Fruit fly (Drosophila melanogaster) whole organism, embryonic: ENCODE data around the gene spel1.

Experiments used
- Atf6 ChIP-seq: fragments of 200-800 bp; sonication (Bioruptor generic); IDR thresholded peaks from 2 replicates; pipeline ENCODE4 v1.3.6; 2022; ENCODE audit warnings: missing biosample characterization, missing genetic modification characterization
- Awh ChIP-seq: fragments of 200-800 bp; sonication (Bioruptor generic); IDR thresholded peaks from 2 replicates; pipeline ENCODE4, ENCODE4 v1.3.6; 2022; ENCODE audit warnings: missing biosample characterization, missing genetic modification characterization
- CG12071 ChIP-seq: fragments of 200-800 bp; sonication (Bioruptor generic); optimal IDR thresholded peaks from 3 replicates; lab custom pipeline; 2018; ENCODE audit warnings: missing biosample characterization, mild to moderate bottlenecking, missing genetic modification characterization
- CG13296 ChIP-seq: fragments of 200-800 bp; sonication (Bioruptor generic); optimal IDR thresholded peaks from 3 replicates; lab custom pipeline; 2018; ENCODE audit warnings: missing biosample characterization, mild to moderate bottlenecking, missing genetic modification characterization
- CG13624 ChIP-seq: fragments of 200-800 bp; sonication (Bioruptor generic); optimal IDR thresholded peaks from 2 replicates; lab custom pipeline; 2016; ENCODE audit warnings: missing biosample characterization, missing genetic modification characterization
- CG14014 ChIP-seq: fragments of 200-800 bp; sonication (Bioruptor generic); IDR thresholded peaks from 2 replicates; pipeline ENCODE4 v1.3.6; 2022; ENCODE audit warnings: missing biosample characterization, missing genetic modification characterization
- CG15073 ChIP-seq: fragments of 200-800 bp; sonication (Bioruptor generic); optimal IDR thresholded peaks from 2 replicates; lab custom pipeline; 2016; ENCODE audit warnings: missing biosample characterization, missing genetic modification characterization
- CG16779 ChIP-seq: fragments of 200-800 bp; sonication (Bioruptor generic); IDR thresholded peaks from 2 replicates; pipeline ENCODE4 v1.3.6; 2022; ENCODE audit warnings: missing biosample characterization, missing genetic modification characterization
- CG18619 ChIP-seq: fragments of 200-800 bp; sonication (Bioruptor generic); optimal IDR thresholded peaks from 3 replicates; lab custom pipeline; 2017; ENCODE audit warnings: missing biosample characterization, mild to moderate bottlenecking, missing genetic modification characterization
- CG2678 ChIP-seq: fragments of 200-800 bp; sonication (Bioruptor generic); optimal IDR thresholded peaks from 3 replicates; lab custom pipeline; 2019; ENCODE audit warnings: missing biosample characterization, mild to moderate bottlenecking, missing genetic modification characterization, moderate library complexity
- CG3065 ChIP-seq: fragments of 200-800 bp; sonication (Bioruptor generic); optimal IDR thresholded peaks from 2 replicates; lab custom pipeline; 2016; ENCODE audit warnings: missing biosample characterization, missing genetic modification characterization
- CG3281 ChIP-seq: fragments of 200-800 bp; sonication (Bioruptor generic); optimal IDR thresholded peaks from 3 replicates; lab custom pipeline; 2017; ENCODE audit warnings: missing biosample characterization, mild to moderate bottlenecking, missing genetic modification characterization
- CG3995 ChIP-seq: fragments of 200-800 bp; sonication (Bioruptor generic); optimal IDR thresholded peaks from 3 replicates; lab custom pipeline; 2016; ENCODE audit warnings: missing biosample characterization, missing genetic modification characterization
- CG4328 ChIP-seq: fragments of 200-800 bp; sonication (Bioruptor generic); optimal IDR thresholded peaks from 3 replicates; lab custom pipeline; 2017; ENCODE audit warnings: missing biosample characterization, missing genetic modification reagents, missing genetic modification characterization
- CG5180 ChIP-seq: fragments of 200-800 bp; sonication (Bioruptor generic); optimal IDR thresholded peaks from 3 replicates; lab custom pipeline; 2017; ENCODE audit warnings: missing biosample characterization, missing genetic modification characterization, mild to moderate bottlenecking, moderate library complexity, missing genetic modification reagents
- CG7745 ChIP-seq: fragments of 200-800 bp; sonication (Bioruptor generic); optimal IDR thresholded peaks from 2 replicates; lab custom pipeline; 2018; ENCODE audit warnings: missing biosample characterization, mild to moderate bottlenecking, missing genetic modification characterization, moderate library complexity
- CG8281 ChIP-seq: fragments of 200-800 bp; sonication (Bioruptor generic); optimal IDR thresholded peaks from 2 replicates; lab custom pipeline; 2018; ENCODE audit warnings: missing biosample characterization, mild to moderate bottlenecking, missing genetic modification characterization, moderate library complexity
- CG9817 ChIP-seq: fragments of 200-800 bp; sonication (Bioruptor generic); optimal IDR thresholded peaks from 2 replicates; lab custom pipeline; 2018; ENCODE audit warnings: missing biosample characterization, mild to moderate bottlenecking, missing genetic modification characterization, moderate library complexity
- Hr51 ChIP-seq, 2 experiments: fragments of 200-800 bp; sonication (Bioruptor generic); optimal IDR thresholded peaks; 2 replicates in 1 of 2; 3 replicates in 1 of 2; lab custom pipeline; 2016 to 2018; ENCODE audit warnings: missing biosample characterization in 2 of 2, missing genetic modification characterization in 2 of 2, mild to moderate bottlenecking in 1 of 2, moderate library complexity in 1 of 2
- Meics ChIP-seq: fragments of 200-800 bp; sonication (Bioruptor generic); optimal IDR thresholded peaks from 2 replicates; lab custom pipeline; 2017; ENCODE audit warnings: missing biosample characterization, mild to moderate bottlenecking, missing genetic modification characterization
- Mes4 ChIP-seq: fragments of 200-800 bp; sonication (Bioruptor generic); optimal IDR thresholded peaks from 2 replicates; lab custom pipeline; 2016; ENCODE audit warnings: missing biosample characterization, missing genetic modification characterization
- PHDP ChIP-seq: fragments of 200-800 bp; sonication (Bioruptor generic); optimal IDR thresholded peaks from 3 replicates; lab custom pipeline; 2018; ENCODE audit warnings: missing biosample characterization, mild to moderate bottlenecking, missing genetic modification characterization, moderate library complexity
- Pdp1 ChIP-seq, 2 experiments: fragments of 200-800 bp; sonication (Bioruptor generic); optimal IDR thresholded peaks; 3 replicates each; lab custom pipeline; 2016; ENCODE audit warnings: missing biosample characterization in 2 of 2, missing genetic modification characterization in 2 of 2, mild to moderate bottlenecking in 1 of 2, moderate library complexity in 1 of 2
- Rfx ChIP-seq: fragments of 200-800 bp; sonication (Bioruptor generic); IDR thresholded peaks from 2 replicates; pipeline ENCODE4 v1.3.6; 2022; ENCODE audit warnings: missing biosample characterization, missing genetic modification characterization
- Xrp1 ChIP-seq: fragments of 200-800 bp; sonication (Bioruptor generic); IDR thresholded peaks from 2 replicates; pipeline ENCODE4 v1.3.6; 2022; ENCODE audit warnings: missing biosample characterization, missing genetic modification characterization
- bsh ChIP-seq, 2 experiments: fragments of 200-800 bp; sonication (Bioruptor generic); optimal IDR thresholded peaks; 2 replicates each; lab custom pipeline; 2017 to 2018; ENCODE audit warnings: mild to moderate bottlenecking in 2 of 2, missing biosample characterization in 2 of 2, missing genetic modification characterization in 2 of 2, moderate library complexity in 1 of 2
- caup ChIP-seq: fragments of 200-800 bp; sonication (Bioruptor generic); optimal IDR thresholded peaks from 3 replicates; lab custom pipeline; 2017; ENCODE audit warnings: missing biosample characterization, mild to moderate bottlenecking, missing genetic modification characterization, moderate library complexity; ENCODE audit not compliant: severe bottlenecking
- chinmo ChIP-seq: fragments of 200-800 bp; sonication (Bioruptor generic); IDR thresholded peaks from 4 replicates; pipeline ENCODE4 v1.3.6; 2022; ENCODE audit warnings: missing biosample characterization, missing genetic modification characterization; ENCODE audit not compliant: partially characterized antibody
- cwo ChIP-seq: fragments of 200-800 bp; sonication (Bioruptor generic); optimal IDR thresholded peaks from 3 replicates; lab custom pipeline; 2017; ENCODE audit warnings: missing biosample characterization, missing genetic modification characterization, mild to moderate bottlenecking, moderate library complexity, missing genetic modification reagents
- eve ChIP-seq, 2 experiments: fragments of >200 bp; optimal IDR thresholded peaks; 2 replicates each; lab custom pipeline; 2017; ENCODE audit warnings: missing biosample characterization in 2 of 2, missing genetic modification characterization in 2 of 2
- eyg ChIP-seq: fragments of 200-800 bp; sonication (Bioruptor generic); optimal IDR thresholded peaks from 3 replicates; lab custom pipeline; 2016; ENCODE audit warnings: missing biosample characterization, missing genetic modification characterization
- fd96Cb ChIP-seq: fragments of 200-800 bp; sonication (Bioruptor generic); optimal IDR thresholded peaks from 2 replicates; lab custom pipeline; 2018; ENCODE audit warnings: missing biosample characterization, mild to moderate bottlenecking, missing genetic modification characterization, moderate library complexity
- ftz-f1 ChIP-seq: fragments of 200-800 bp; sonication (Bioruptor generic); optimal IDR thresholded peaks from 2 replicates; lab custom pipeline; 2016; ENCODE audit warnings: missing biosample characterization, missing genetic modification characterization
- gro ChIP-seq: fragments of 200-800 bp; sonication (Bioruptor generic); optimal IDR thresholded peaks from 2 replicates; lab custom pipeline; 2016; ENCODE audit warnings: missing biosample characterization, missing genetic modification characterization
- gsb ChIP-seq: fragments of 200-800 bp; sonication (Bioruptor generic); IDR thresholded peaks from 2 replicates; pipeline ENCODE4 v1.3.6; 2022; ENCODE audit warnings: missing biosample characterization, missing genetic modification characterization
- jing ChIP-seq: fragments of 200-800 bp; sonication (Bioruptor generic); optimal IDR thresholded peaks from 2 replicates; lab custom pipeline; 2018; ENCODE audit warnings: missing biosample characterization, mild to moderate bottlenecking, missing genetic modification characterization
- kay ChIP-seq: fragments of 200-800 bp; sonication (Bioruptor generic); optimal IDR thresholded peaks from 2 replicates; lab custom pipeline; 2016; ENCODE audit warnings: missing biosample characterization, missing genetic modification characterization
- lab ChIP-seq: fragments of 200-800 bp; sonication (Bioruptor generic); optimal IDR thresholded peaks from 3 replicates; lab custom pipeline; 2017; ENCODE audit warnings: missing biosample characterization, missing genetic modification characterization, mild to moderate bottlenecking, moderate library complexity, missing genetic modification reagents
- lilli ChIP-seq: fragments of 200-800 bp; sonication (Bioruptor generic); optimal IDR thresholded peaks from 3 replicates; lab custom pipeline; 2016; ENCODE audit warnings: missing biosample characterization, missing genetic modification characterization
- mam ChIP-seq: fragments of 200-800 bp; sonication (Bioruptor generic); optimal IDR thresholded peaks from 3 replicates; lab custom pipeline; 2016; ENCODE audit warnings: missing biosample characterization, missing genetic modification characterization
- mirr ChIP-seq: fragments of 200-800 bp; sonication (Bioruptor generic); optimal IDR thresholded peaks from 3 replicates; lab custom pipeline; 2018; ENCODE audit warnings: missing biosample characterization, mild to moderate bottlenecking, missing genetic modification characterization
- nau ChIP-seq: fragments of 200-800 bp; sonication (Bioruptor generic); optimal IDR thresholded peaks from 3 replicates; lab custom pipeline; 2017; ENCODE audit warnings: missing biosample characterization, mild to moderate bottlenecking, missing genetic modification characterization, missing genetic modification reagents
- pho ChIP-seq: fragments of 200-800 bp; sonication (Bioruptor generic); optimal IDR thresholded peaks from 2 replicates; lab custom pipeline; 2016; ENCODE audit warnings: missing biosample characterization, missing genetic modification characterization
- sd ChIP-seq: fragments of 200-800 bp; sonication (Bioruptor generic); optimal IDR thresholded peaks from 3 replicates; lab custom pipeline; 2018; ENCODE audit warnings: missing biosample characterization, mild to moderate bottlenecking, missing genetic modification characterization, moderate library complexity
- shn ChIP-seq: fragments of 200-800 bp; sonication (Bioruptor generic); optimal IDR thresholded peaks from 3 replicates; lab custom pipeline; 2016; ENCODE audit warnings: missing biosample characterization, missing genetic modification characterization
- sob ChIP-seq: fragments of 200-800 bp; sonication (Bioruptor generic); IDR thresholded peaks from 2 replicates; pipeline ENCODE4 v1.3.6; 2022; ENCODE audit warnings: missing biosample characterization, missing genetic modification characterization
- wek ChIP-seq: fragments of 200-800 bp; sonication (Bioruptor generic); optimal IDR thresholded peaks from 3 replicates; lab custom pipeline; 2018; ENCODE audit warnings: missing biosample characterization, mild to moderate bottlenecking, missing genetic modification characterization, moderate library complexity
- zen ChIP-seq: fragments of 200-800 bp; sonication (Bioruptor generic); optimal IDR thresholded peaks from 3 replicates; lab custom pipeline; 2018; ENCODE audit warnings: missing biosample characterization, mild to moderate bottlenecking, missing genetic modification characterization, moderate library complexity
- zf30C ChIP-seq: fragments of 200-800 bp; sonication (Bioruptor generic); optimal IDR thresholded peaks from 3 replicates; lab custom pipeline; 2018; ENCODE audit warnings: missing biosample characterization, mild to moderate bottlenecking, missing genetic modification characterization

The spel1 gene

DNA sequence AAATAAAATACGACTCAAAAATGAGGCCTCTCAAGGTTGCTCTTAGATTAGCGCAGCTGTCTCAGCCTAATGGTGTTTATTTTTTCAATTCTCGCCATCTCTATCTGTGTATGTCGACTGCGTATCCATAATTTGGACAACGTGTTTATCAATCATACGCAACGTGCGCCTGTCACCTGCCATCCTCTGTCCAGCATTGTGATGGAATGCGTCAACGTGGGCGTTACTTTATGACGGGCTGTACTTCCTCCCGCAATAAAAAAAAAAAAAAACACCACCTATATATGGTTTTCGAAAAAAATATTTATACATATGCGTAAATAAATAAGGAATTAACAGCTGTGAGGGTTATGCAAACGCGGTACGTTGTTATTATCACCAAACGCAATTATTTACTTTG lies 37.5 kb downstream of the spel1 start:
- TF ChIP-seq CG14014: 0 out of 2 replicates have a peak, but pooled peaks have one; percentile 16
- peak; percentile 50 for TF ChIP-seq CG13296
- TF ChIP-seq jing (GFP tag; lab: Kevin White, UChicago): no peak
- peak; percentile 86 for TF ChIP-seq sd
- no peak for TF ChIP-seq CG5180
- TF ChIP-seq shn (GFP tag; lab: Kevin White, UChicago): no peak
- peak; percentile 16; the same call in 1 of the 2 replicates for TF ChIP-seq Xrp1 (GFP tag; lab: Robert Waterston, UW)
- no peak for TF ChIP-seq kay (GFP tag; lab: Kevin White, UChicago)
- peak; percentile 45 for TF ChIP-seq CG2678 (tag; lab: Kevin White, UChicago)
- no peak for TF ChIP-seq zen (tag; lab: Kevin White, UChicago)
- TF ChIP-seq CG13624 (GFP tag; lab: Kevin White, UChicago): peak; percentile 9
- peak; percentile 66 for TF ChIP-seq Atf6 (GFP tag; lab: Robert Waterston, UW)
- TF ChIP-seq CG3995: no peak
- TF ChIP-seq fd96Cb (tag; lab: Kevin White, UChicago): no peak
- peak; percentile 40 for TF ChIP-seq CG4328 (GFP tag; lab: Kevin White, UChicago)
- TF ChIP-seq CG8281 (tag; lab: Kevin White, UChicago): no peak
- TF ChIP-seq chinmo (GFP tag; lab: Robert Waterston, UW): 0 out of 4 replicates have a peak, but pooled peaks have one; percentile 55
- TF ChIP-seq CG3281 (GFP tag; lab: Kevin White, UChicago): peak; percentile 45
- TF ChIP-seq Rfx: peak; percentile 32; the same call in 1 of the 2 replicates
- peak; percentile 26 for TF ChIP-seq caup (GFP tag; lab: Kevin White, UChicago)
- TF ChIP-seq CG7745 (tag; lab: Kevin White, UChicago): no peak
- TF ChIP-seq Hr51 (GFP tag; optimal IDR thresholded peaks at IDR 0.05; lab: Kevin White, UChicago): no peak
- no peak for TF ChIP-seq Awh (GFP tag; lab: Robert Waterston, UW)
- TF ChIP-seq CG12071 (GFP tag; lab: Kevin White, UChicago): peak; percentile 12
- TF ChIP-seq gsb: 0 out of 2 replicates have a peak, but pooled peaks have one; percentile 40
- peak; percentile 5 for TF ChIP-seq gro (GFP tag; lab: Kevin White, UChicago)
- TF ChIP-seq PHDP (tag; lab: Kevin White, UChicago): peak; percentile 2
- TF ChIP-seq eyg (GFP tag; lab: Kevin White, UChicago): peak; percentile 36
- no peak for TF ChIP-seq mam (GFP tag; lab: Kevin White, UChicago)
- peak; percentile 52 for TF ChIP-seq cwo (GFP tag; lab: Kevin White, UChicago)
- no peak for TF ChIP-seq zf30C
- no peak for TF ChIP-seq wek (GFP tag; lab: Kevin White, UChicago)
- TF ChIP-seq CG15073: no peak
- no peak for TF ChIP-seq eve (GFP tag; optimal IDR thresholded peaks at IDR 0.05; lab: Kevin White, UChicago)
- no peak for TF ChIP-seq ftz-f1
- TF ChIP-seq Mes4 (GFP tag; lab: Kevin White, UChicago): peak; percentile 5
- no peak for TF ChIP-seq sob
- no peak for TF ChIP-seq CG9817 (tag; lab: Kevin White, UChicago)
- TF ChIP-seq bsh (GFP tag; optimal IDR thresholded peaks at IDR 0.05; lab: Kevin White, UChicago): no peak
- 0 out of 2 replicates have a peak, but pooled peaks have one; percentile 31 for TF ChIP-seq CG16779 (GFP tag; lab: Robert Waterston, UW)
- TF ChIP-seq CG18619 (GFP tag; lab: Kevin White, UChicago): peak; percentile 7
- peak; percentile 73 for TF ChIP-seq lab (GFP tag; lab: Kevin White, UChicago)
- TF ChIP-seq mirr (GFP tag; lab: Kevin White, UChicago): peak; percentile 69
- peak; percentile 10 for TF ChIP-seq pho
- TF ChIP-seq Pdp1 (GFP tag; optimal IDR thresholded peaks at IDR 0.05; lab: Kevin White, UChicago): peak in 1 of 2 experiments; percentile 13
- no peak for TF ChIP-seq CG3065 (GFP tag; lab: Kevin White, UChicago)
- peak; percentile 30 for TF ChIP-seq Meics (GFP tag; lab: Kevin White, UChicago)
- peak; percentile 17 for TF ChIP-seq lilli (GFP tag; lab: Kevin White, UChicago)
- peak; percentile 19 for TF ChIP-seq nau (GFP tag; lab: Kevin White, UChicago)
